Worm (Caenorhabditis elegans) whole organism, early embryonic: ENCODE measurements around the gene Y116A8C.30.

Experiments used
- B0310.2 ChIP-seq: sonication (generic microtip); optimal IDR thresholded peaks from 2 replicates; lab custom pipeline; 2016; ENCODE audit warnings: mild to moderate bottlenecking, missing genetic modification characterization, missing compliant biosample characterization
- F13C5.2 ChIP-seq: sonication (generic microtip); optimal IDR thresholded peaks from 2 replicates; lab custom pipeline; 2017; ENCODE audit warnings: mild to moderate bottlenecking, missing genetic modification characterization, inconsistent platforms, missing compliant biosample characterization
- aly-1 ChIP-seq: sonication (generic microtip); optimal IDR thresholded peaks from 2 replicates; lab custom pipeline; 2016; ENCODE audit warnings: missing genetic modification characterization, missing compliant biosample characterization
- ama-1 ChIP-seq: fragments of 150-350 bp; optimal IDR thresholded peaks from 2 replicates; lab custom pipeline; 2014
- ceh-13 ChIP-seq: fragments of 200-800 bp; sonication (Bioruptor generic); optimal IDR thresholded peaks from 2 replicates; lab custom pipeline; 2018; ENCODE audit warnings: mild to moderate bottlenecking, missing genetic modification characterization, missing compliant biosample characterization
- ceh-36 ChIP-seq: sonication (generic microtip); optimal IDR thresholded peaks from 2 replicates; lab custom pipeline; 2016; ENCODE audit warnings: missing genetic modification characterization, inconsistent platforms, missing compliant biosample characterization
- ets-7 ChIP-seq: sonication (generic microtip); optimal IDR thresholded peaks from 2 replicates; lab custom pipeline; 2016; ENCODE audit warnings: missing genotype, missing genetic modification characterization, missing compliant biosample characterization
- flt-1 ChIP-seq: fragments of 200-800 bp; sonication (Bioruptor generic); IDR thresholded peaks from 2 replicates; pipeline ENCODE4 v1.3.6; 2022; ENCODE audit warnings: missing genetic modification characterization, missing compliant biosample characterization
- hmbx-1 ChIP-seq: sonication (generic microtip); optimal IDR thresholded peaks from 2 replicates; lab custom pipeline; 2016; ENCODE audit warnings: mild to moderate bottlenecking, missing genetic modification characterization, missing compliant biosample characterization
- hmg-4 ChIP-seq: fragments of 200-800 bp; sonication (Bioruptor generic); optimal IDR thresholded peaks from 2 replicates; lab custom pipeline; 2018; ENCODE audit warnings: mild to moderate bottlenecking, missing genetic modification characterization, missing compliant biosample characterization
- hnd-1 ChIP-seq: sonication (generic microtip); optimal IDR thresholded peaks from 2 replicates; lab custom pipeline; 2016; ENCODE audit warnings: missing genetic modification characterization, missing compliant biosample characterization
- pes-1 ChIP-seq: fragments of 200-800 bp; sonication (Bioruptor generic); IDR thresholded peaks from 2 replicates; pipeline ENCODE4 v1.3.6; 2022; ENCODE audit warnings: missing genetic modification reagents, missing genetic modification characterization, missing compliant biosample characterization
- scrt-1 ChIP-seq: fragments of 200-800 bp; sonication (Bioruptor generic); IDR thresholded peaks from 2 replicates; pipeline ENCODE4 v1.3.6; 2022; ENCODE audit warnings: missing genetic modification characterization, missing compliant biosample characterization
- sea-1 ChIP-seq: fragments of 200-800 bp; sonication (Bioruptor generic); conservative IDR thresholded peaks from 2 replicates; pipeline ENCODE4 v1.3.6; 2022; ENCODE audit warnings: missing genetic modification characterization, missing compliant biosample characterization
- tbx-11 ChIP-seq: fragments of 200-800 bp; sonication (Bioruptor generic); IDR thresholded peaks from 2 replicates; pipeline ENCODE4 v1.3.6; 2022; ENCODE audit warnings: missing genetic modification characterization, missing compliant biosample characterization
- tbx-37 ChIP-seq: fragments of 200-800 bp; sonication (Bioruptor generic); conservative IDR thresholded peaks from 2 replicates; pipeline ENCODE4 v1.3.6; 2022; ENCODE audit warnings: missing genetic modification reagents, missing genetic modification characterization, missing compliant biosample characterization
- tra-4 ChIP-seq: sonication (generic microtip); optimal IDR thresholded peaks from 2 replicates; lab custom pipeline; 2017; ENCODE audit warnings: missing genetic modification characterization, missing compliant biosample characterization

Y116A8C.30 gene

DNA sequence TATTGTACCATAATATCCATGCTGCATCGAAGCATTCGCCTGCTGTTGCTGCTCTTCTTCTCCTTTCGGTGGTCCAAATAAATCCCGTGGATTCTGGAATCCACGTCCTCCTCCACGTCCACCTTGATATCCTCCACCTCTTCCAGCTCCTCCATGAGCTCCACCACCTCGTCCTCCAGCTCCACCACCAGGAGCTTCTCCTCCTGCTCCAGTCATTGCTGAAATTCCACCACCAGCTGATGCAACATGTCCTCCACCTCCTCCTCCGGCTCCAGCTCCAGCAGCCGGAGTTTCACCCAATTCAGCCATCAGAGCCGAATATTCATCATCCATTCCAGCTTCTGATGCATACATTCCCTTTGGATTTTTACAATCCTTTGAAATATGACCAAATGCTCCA is 2.1 kb upstream of the Y116A8C.30 start:
- TF ChIP-seq aly-1 (peak; percentile 57), B0310.2 (tag; lab: Kevin White, UChicago) (no peak)

DNA sequence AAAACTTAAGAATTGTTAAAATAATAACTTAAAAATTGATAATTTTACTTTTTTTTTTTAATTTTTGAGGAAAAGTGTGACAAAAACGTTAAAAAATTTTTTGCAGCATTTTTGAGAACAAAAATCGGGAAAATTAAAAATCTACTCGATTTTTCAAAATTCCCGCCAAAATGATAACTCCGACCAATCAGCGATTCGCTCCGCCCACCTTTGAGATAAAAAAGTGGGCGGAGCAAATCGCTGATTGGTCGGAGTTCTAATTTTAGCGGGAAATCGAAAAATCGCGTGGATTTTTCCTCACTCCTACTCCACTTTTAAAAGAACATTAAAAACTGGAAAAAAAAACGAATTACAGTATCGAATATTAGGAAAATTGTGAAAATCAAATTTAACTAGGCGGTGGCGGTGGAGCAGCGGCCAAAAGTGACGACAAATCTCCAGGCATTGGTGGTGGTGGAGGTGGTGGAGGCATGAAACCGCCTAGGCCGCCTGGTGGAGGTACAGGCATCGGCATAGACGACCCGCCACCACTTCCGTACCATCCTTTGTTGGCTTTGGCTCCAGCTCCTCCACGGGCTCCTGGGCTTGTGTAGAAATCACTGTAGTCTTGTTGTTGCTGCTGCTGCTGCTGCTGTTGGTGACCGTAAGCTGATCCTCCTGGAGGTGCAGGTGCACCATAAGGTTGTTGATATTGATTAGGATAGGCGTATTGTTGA is 800 bp upstream of the Y116A8C.30 start:
- TF ChIP-seq scrt-1 (GFP tag; lab: Robert Waterston, UW) (peak; percentile 5; the same call in 1 of the 2 replicates), pes-1 (no peak)

DNA sequence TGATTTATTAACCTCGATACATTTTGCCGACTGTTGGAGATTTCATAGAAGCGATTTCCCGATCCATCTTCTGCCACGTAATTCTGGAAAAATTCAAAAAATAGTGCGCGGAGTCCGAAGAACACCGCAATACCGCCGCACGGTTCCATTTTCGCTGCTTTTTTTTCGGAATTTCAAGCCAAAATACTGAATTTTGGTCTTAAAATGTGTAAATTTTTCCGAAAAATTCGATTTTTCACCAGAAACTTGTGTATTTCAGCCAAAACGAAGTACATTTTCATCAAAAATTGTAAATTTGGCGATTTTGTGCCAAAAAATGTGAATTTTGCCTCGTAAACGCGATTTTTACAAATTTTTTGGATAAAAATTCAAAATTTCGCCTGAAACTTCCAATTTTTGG is 399 bp downstream of the Y116A8C.30 start:
- no peak for TF ChIP-seq hmbx-1 (tag; lab: Kevin White, UChicago)
- no peak for TF ChIP-seq aly-1
- peak; percentile 41 for TF ChIP-seq ama-1 (lab: Kevin White, UChicago)
- TF ChIP-seq scrt-1 (GFP tag; lab: Robert Waterston, UW): no peak
- no peak for TF ChIP-seq tra-4
- TF ChIP-seq F13C5.2 (tag; lab: Kevin White, UChicago): no peak

DNA sequence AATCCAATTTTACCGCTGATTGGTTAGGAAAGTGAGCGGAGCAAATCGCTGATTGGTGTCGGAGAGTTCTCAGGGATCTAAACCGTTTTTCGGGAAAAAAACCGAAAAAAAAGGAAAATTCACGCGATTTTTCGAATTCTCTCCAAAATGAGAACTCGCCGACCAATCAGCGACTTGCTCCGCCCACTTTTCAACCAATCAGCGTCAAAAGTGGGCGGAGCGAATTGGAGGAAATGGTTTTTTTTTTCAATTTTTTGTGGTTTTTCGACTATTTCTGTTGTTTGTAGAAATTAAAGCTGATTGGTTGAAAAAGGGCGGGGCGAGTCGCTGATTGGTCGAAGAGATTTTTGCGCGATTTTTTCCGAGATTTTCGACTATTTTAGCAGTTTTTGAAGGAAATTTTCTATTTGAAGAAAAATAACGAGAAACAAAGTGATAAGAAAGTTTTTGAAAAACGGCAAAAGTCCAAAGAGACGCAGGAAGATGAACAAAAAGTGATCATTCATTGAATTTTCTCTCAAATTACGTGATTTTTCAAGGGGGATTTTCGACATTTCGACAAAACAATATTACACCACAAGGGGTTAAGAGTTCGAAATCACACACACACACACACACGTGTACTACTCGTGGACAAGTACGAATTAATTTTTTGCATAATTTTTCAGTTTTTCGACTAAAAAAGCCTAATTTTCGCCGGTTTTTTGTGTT is 2.7 kb downstream of the Y116A8C.30 start:
- TF ChIP-seq hnd-1 (tag; lab: Kevin White, UChicago) (no peak), tbx-37 (GFP tag; lab: Robert Waterston, UW) (no peak), hmg-4 (no peak), ets-7 (tag; lab: Kevin White, UChicago) (no peak)

DNA sequence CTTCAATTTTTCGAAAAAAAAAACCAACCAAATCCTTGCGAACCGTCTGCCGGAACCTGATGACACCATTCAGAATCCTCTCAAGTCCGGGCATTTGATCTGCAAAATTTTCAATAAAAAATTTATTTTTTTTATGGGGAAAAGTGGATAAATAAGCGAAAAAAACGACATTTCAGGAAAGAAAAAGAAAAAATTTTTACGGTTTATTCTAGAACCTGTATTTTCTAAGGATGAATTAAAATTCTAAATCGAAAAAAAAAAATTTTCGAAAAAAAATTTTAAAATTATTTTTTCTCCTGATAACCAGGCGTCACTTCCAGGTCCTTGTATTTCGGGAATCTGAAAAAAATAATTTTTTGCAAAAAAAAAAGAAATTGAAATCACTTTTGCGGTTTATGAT is 3.4 kb downstream of the Y116A8C.30 start, which contains the start of gene bca-2:
Gene bca-2 (minus strand): TSS at position 101 of the 400 bp plus-strand sequence.
- TF ChIP-seq sea-1: no peak
- no peak for TF ChIP-seq hmbx-1 (tag; lab: Kevin White, UChicago)
- no peak for TF ChIP-seq F13C5.2 (tag; lab: Kevin White, UChicago)
- TF ChIP-seq hnd-1 (tag; lab: Kevin White, UChicago): no peak
- no peak for TF ChIP-seq flt-1
- no peak for TF ChIP-seq ama-1 (lab: Kevin White, UChicago)
- TF ChIP-seq tra-4: no peak
- TF ChIP-seq tbx-11 (GFP tag; lab: Robert Waterston, UW): no peak
- no peak for TF ChIP-seq ceh-36
- TF ChIP-seq tbx-37 (GFP tag; lab: Robert Waterston, UW): no peak
- no peak for TF ChIP-seq ets-7 (tag; lab: Kevin White, UChicago)
- no peak for TF ChIP-seq scrt-1 (GFP tag; lab: Robert Waterston, UW)
- TF ChIP-seq pes-1: no peak
- no peak for TF ChIP-seq aly-1
- TF ChIP-seq ceh-13: no peak

DNA sequence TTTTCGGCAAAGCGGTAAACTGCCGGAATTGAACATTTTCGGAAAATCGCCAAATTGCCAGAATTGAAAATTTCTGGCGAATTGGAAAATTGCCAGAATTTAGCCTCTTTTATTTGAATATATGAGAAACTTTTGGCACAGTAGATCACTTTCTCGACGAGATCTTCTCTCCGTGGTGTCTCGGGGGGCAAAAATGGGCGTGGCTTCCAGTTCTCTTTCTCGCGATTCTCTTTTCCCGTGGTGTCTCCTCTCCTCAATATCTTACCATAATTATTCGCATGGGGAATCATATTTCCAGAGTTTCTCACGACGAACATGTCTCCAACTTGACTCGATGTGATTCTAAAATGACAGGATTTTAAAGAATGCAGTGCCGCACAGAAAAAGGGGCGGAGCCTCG is 4.4 kb downstream of the Y116A8C.30 start:
- TF ChIP-seq tra-4 (no peak), tbx-37 (GFP tag; lab: Robert Waterston, UW) (no peak), ceh-13 (peak; percentile 19), tbx-11 (GFP tag; lab: Robert Waterston, UW) (no peak), pes-1 (0 out of 2 replicates have a peak, but pooled peaks have one; percentile 51)

DNA sequence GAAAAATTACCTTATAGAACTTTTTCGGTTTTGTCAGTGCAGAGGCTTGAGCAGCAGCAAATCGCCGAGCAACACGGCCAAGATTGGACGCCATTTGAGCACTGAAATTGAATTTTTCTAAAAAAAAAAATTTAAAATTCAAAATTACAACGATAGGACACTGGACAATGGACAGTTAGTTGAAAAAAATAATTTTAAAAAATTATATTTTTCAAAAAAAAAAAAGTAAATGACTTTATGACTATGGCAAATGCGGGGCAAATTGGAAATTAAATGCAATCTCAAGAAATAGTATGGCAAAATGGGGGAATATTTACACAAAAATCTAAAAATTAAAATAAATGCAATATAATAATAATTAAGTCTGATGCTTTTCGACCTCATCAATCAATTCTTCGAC is 7.3 kb downstream of the Y116A8C.30 start, which contains the start of gene Y116A8C.27:
Gene Y116A8C.27 (minus strand): TSS at position 101 of the 400 bp plus-strand sequence.
- TF ChIP-seq sea-1 (no peak), hmbx-1 (tag; lab: Kevin White, UChicago) (no peak), tbx-11 (GFP tag; lab: Robert Waterston, UW) (no peak)

DNA sequence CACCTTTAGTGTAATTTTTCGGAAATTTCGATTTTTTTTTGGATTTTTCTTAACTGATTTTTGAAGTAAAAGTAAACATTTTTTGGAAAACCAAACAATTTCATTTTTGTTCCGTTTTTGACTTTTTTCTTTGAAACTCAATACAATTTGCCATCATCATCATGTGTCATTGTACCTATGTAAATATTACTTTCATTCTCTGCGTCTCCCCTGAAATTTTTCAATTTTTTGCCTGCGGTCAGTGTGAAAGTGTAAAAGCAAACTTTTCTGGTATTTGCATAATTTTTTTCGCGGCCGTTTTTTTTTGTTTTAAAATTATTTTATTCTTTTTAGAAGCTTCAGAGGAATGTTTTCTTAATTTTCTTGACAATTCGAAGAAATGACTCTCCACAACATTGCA is 9.8 kb downstream of the Y116A8C.30 start, which contains the start of gene Y116A8C.29:
Gene Y116A8C.29 (plus strand): TSS at position 328 of the 400 bp plus-strand sequence.
- TF ChIP-seq tra-4: no peak
- TF ChIP-seq ceh-13: no peak
- no peak for TF ChIP-seq sea-1
- TF ChIP-seq tbx-37 (GFP tag; lab: Robert Waterston, UW): no peak
- TF ChIP-seq flt-1: no peak
- no peak for TF ChIP-seq hmg-4
- TF ChIP-seq B0310.2 (tag; lab: Kevin White, UChicago): no peak
- TF ChIP-seq aly-1: no peak

DNA sequence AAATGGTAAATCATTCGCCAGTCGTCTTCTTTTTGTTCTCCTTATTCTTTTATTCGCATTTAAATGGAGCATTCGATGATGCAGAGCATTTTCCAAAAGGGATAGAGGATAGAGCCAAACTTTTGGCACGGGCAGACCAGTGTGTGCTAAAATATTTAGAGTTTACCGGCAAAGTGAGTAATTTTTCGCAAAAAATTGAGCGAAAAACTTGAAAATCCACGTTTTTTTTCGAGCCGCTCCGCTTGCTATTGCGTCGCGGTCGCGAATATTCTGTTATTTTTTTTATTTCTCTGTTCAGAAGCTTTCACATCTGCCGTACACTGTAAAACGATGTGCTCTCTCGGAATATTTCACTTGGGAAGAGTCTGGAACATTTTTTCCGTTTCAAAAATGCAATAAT is 14.7 kb downstream of the Y116A8C.30 start, which contains the start of gene Y116A8C.43:
Gene Y116A8C.43 (plus strand): TSS at position 3 of the 400 bp plus-strand sequence.
- TF ChIP-seq ceh-13 (no peak), ama-1 (lab: Kevin White, UChicago) (peak; percentile 64)
